Fruit fly (Drosophila melanogaster) S2 (cell line): ENCODE results near the gene TotB.

Experiments used
- CG8478 ChIP-seq: fragments of >200 bp; optimal IDR thresholded peaks from 2 replicates; lab custom pipeline; 2018
- CTCF ChIP-seq, 2 experiments: fragments of >200 bp; optimal IDR thresholded peaks; 2 replicates each; lab custom pipeline; 2018

DNA sequence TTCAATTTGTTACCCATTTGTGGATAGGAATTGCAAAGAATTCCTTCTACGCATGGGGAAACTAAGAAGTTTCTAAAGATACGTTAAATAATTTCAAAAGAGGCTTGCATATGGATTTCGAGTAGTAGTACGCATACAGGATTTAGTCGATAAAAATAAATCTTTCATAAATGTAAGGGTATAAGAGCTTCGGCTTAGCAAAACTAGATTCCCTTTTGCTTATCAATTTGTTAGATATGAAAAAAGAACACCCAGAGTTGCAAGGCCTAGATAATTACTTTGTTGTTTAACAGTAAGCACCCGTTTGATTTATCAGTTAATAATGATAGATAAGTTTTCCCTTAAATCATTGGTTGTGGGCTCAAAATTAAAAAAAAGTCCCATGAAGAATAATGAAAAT lies 28.2 kb upstream of the TotB start:
- no peak for TF ChIP-seq CTCF (optimal IDR thresholded peaks at IDR 0.05; lab: Kevin White, UChicago)
- TF ChIP-seq CG8478 (lab: Kevin White, UChicago), result no peak
